Fruit fly (Drosophila melanogaster) whole organism: ENCODE data around the gene CG6656.

Source experiments
- Dll ChIP-seq: fragments of >200 bp; optimal IDR thresholded peaks from 2 replicates; lab custom pipeline; 2017
- psq ChIP-seq: fragments of >200 bp; optimal IDR thresholded peaks from 2 replicates; lab custom pipeline; 2017

dm6 chr3R:21836614-21837013 lies 38.5 kb upstream of the CG6656 start:
- TF ChIP-seq Dll (lab: Kevin White, UChicago) = no peak
- TF ChIP-seq psq (lab: Kevin White, UChicago) = no peak
